Worm (Caenorhabditis elegans) whole organism, young adult: ENCODE measurements around the gene F36D3.1.
A peak's percentile ranks its signal among the peaks of the same experiment; 100 is the strongest.

Source experiments
- B0019.2 ChIP-seq: fragments of 200-800 bp; sonication (Bioruptor generic); conservative IDR thresholded peaks from 2 replicates; pipeline ENCODE4 v1.3.6; 2022; ENCODE audit warnings: missing genetic modification reagents, missing genetic modification characterization, missing compliant biosample characterization
- B0261.1 ChIP-seq: sonication (generic microtip); optimal IDR thresholded peaks from 2 replicates; lab custom pipeline; 2016; ENCODE audit warnings: mild to moderate bottlenecking, missing genetic modification characterization, moderate library complexity, missing compliant biosample characterization
- C17E4.6 ChIP-seq: fragments of 200-800 bp; sonication (Bioruptor generic); IDR thresholded peaks from 2 replicates; pipeline ENCODE4 v1.3.6; 2022; ENCODE audit warnings: missing genetic modification reagents, missing genetic modification characterization, missing compliant biosample characterization
- F22D6.2 ChIP-seq: sonication (generic microtip); optimal IDR thresholded peaks from 2 replicates; lab custom pipeline; 2016; ENCODE audit warnings: mild to moderate bottlenecking, missing genetic modification characterization, missing compliant biosample characterization
- F23B12.7 ChIP-seq: sonication (generic microtip); optimal IDR thresholded peaks from 2 replicates; lab custom pipeline; 2017; ENCODE audit warnings: missing genetic modification characterization, mild to moderate bottlenecking, missing compliant biosample characterization, antibody characterized with exemption, moderate library complexity; ENCODE audit not compliant: insufficient read depth
- F39B2.1 ChIP-seq: fragments of 200-800 bp; sonication (Bioruptor generic); IDR thresholded peaks from 2 replicates; pipeline ENCODE4 v1.3.6; 2022; ENCODE audit warnings: missing genetic modification reagents, missing genetic modification characterization, missing compliant biosample characterization
- T07F8.4 ChIP-seq: sonication (generic microtip); optimal IDR thresholded peaks from 2 replicates; lab custom pipeline; 2016; ENCODE audit warnings: mild to moderate bottlenecking, missing genetic modification characterization, moderate library complexity, missing compliant biosample characterization
- Y56A3A.18 ChIP-seq: fragments of 200-800 bp; sonication (Bioruptor generic); IDR thresholded peaks from 2 replicates; pipeline ENCODE4 v1.3.6; 2022; ENCODE audit warnings: missing genetic modification reagents, missing genetic modification characterization, missing compliant biosample characterization
- Y67H2A.10 ChIP-seq: fragments of 200-800 bp; sonication (Bioruptor generic); conservative IDR thresholded peaks from 2 replicates; pipeline ENCODE4 v1.3.6; 2022; ENCODE audit warnings: missing genetic modification reagents, missing genetic modification characterization, missing compliant biosample characterization
- ZK185.1 ChIP-seq: sonication (generic microtip); optimal IDR thresholded peaks from 2 replicates; lab custom pipeline; 2016; ENCODE audit warnings: mild to moderate bottlenecking, missing genetic modification characterization, missing compliant biosample characterization; ENCODE audit not compliant: poor library complexity, severe bottlenecking
- aptf-3 ChIP-seq: fragments of 200-800 bp; sonication (Bioruptor generic); IDR thresholded peaks from 2 replicates; pipeline ENCODE4 v1.3.6; 2022; ENCODE audit warnings: missing genetic modification characterization, missing compliant biosample characterization
- attf-5 ChIP-seq: fragments of 200-800 bp; sonication (Bioruptor generic); optimal IDR thresholded peaks from 2 replicates; lab custom pipeline; 2018; ENCODE audit warnings: mild to moderate bottlenecking, missing genetic modification characterization, missing compliant biosample characterization
- bed-2 ChIP-seq: fragments of 200-800 bp; sonication (Bioruptor generic); IDR thresholded peaks from 2 replicates; pipeline ENCODE4 v1.3.6; 2022; ENCODE audit warnings: missing genetic modification reagents, missing genetic modification characterization, missing compliant biosample characterization
- ceh-100 ChIP-seq: fragments of 200-800 bp; sonication (Bioruptor generic); IDR thresholded peaks from 2 replicates; pipeline ENCODE4 v1.3.6; 2022; ENCODE audit warnings: missing genetic modification reagents, missing genetic modification characterization, missing compliant biosample characterization
- ceh-27 ChIP-seq: fragments of 200-800 bp; sonication (Bioruptor generic); optimal IDR thresholded peaks from 2 replicates; lab custom pipeline; 2018; ENCODE audit warnings: mild to moderate bottlenecking, missing genetic modification characterization, moderate library complexity, missing compliant biosample characterization
- ceh-40 ChIP-seq: fragments of 200-800 bp; sonication (Bioruptor generic); IDR thresholded peaks from 2 replicates; pipeline ENCODE4 v1.3.6; 2022; ENCODE audit warnings: missing genetic modification characterization, missing compliant biosample characterization
- dox-1 ChIP-seq: fragments of 200-800 bp; sonication (Bioruptor generic); IDR thresholded peaks from 2 replicates; pipeline ENCODE4 v1.3.6; 2022; ENCODE audit warnings: missing genetic modification reagents, missing genetic modification characterization, missing compliant biosample characterization
- dpff-1 ChIP-seq: sonication (generic microtip); optimal IDR thresholded peaks from 2 replicates; lab custom pipeline; 2017; ENCODE audit warnings: mild to moderate bottlenecking, missing genetic modification characterization, missing compliant biosample characterization
- egrh-3 ChIP-seq: fragments of 200-800 bp; sonication (Bioruptor generic); IDR thresholded peaks from 2 replicates; pipeline ENCODE4 v1.3.6; 2022; ENCODE audit warnings: missing genetic modification reagents, missing genetic modification characterization, missing compliant biosample characterization
- gei-17 ChIP-seq: fragments of 200-800 bp; sonication (Bioruptor generic); optimal IDR thresholded peaks from 2 replicates; lab custom pipeline; 2018; ENCODE audit warnings: mild to moderate bottlenecking, missing genetic modification characterization, missing compliant biosample characterization
- hmg-20 ChIP-seq: fragments of 200-800 bp; sonication (Bioruptor generic); IDR thresholded peaks from 2 replicates; pipeline ENCODE4 v1.3.6; 2022; ENCODE audit warnings: missing genetic modification reagents, missing genetic modification characterization, missing compliant biosample characterization
- lag-1 ChIP-seq: fragments of 200-800 bp; sonication (Bioruptor generic); IDR thresholded peaks from 2 replicates; pipeline ENCODE4 v1.3.6; 2022; ENCODE audit warnings: missing genetic modification reagents, missing genetic modification characterization, missing compliant biosample characterization
- let-526 ChIP-seq: fragments of 200-800 bp; sonication (Bioruptor generic); IDR thresholded peaks from 2 replicates; pipeline ENCODE4 v1.3.6; 2022; ENCODE audit warnings: missing genetic modification reagents, missing genetic modification characterization, missing compliant biosample characterization
- lin-26 ChIP-seq: fragments of 200-800 bp; sonication (Bioruptor generic); IDR thresholded peaks from 2 replicates; pipeline ENCODE4 v1.3.6; 2022; ENCODE audit warnings: missing genetic modification reagents, missing genetic modification characterization, missing compliant biosample characterization
- lin-35 ChIP-seq, 3 experiments: fragments of 150-350 bp in 2 of 3; sonication (generic microtip) in 1 of 3; optimal IDR thresholded peaks; 2 replicates each; lab custom pipeline; 2014 to 2018; ENCODE audit warnings: missing biosample characterization in 3 of 3, missing genetic modification characterization in 3 of 3, missing genetic modification reagents in 3 of 3
- lin-54 ChIP-seq: fragments of 200-800 bp; sonication (Bioruptor generic); optimal IDR thresholded peaks from 2 replicates; lab custom pipeline; 2018; ENCODE audit warnings: mild to moderate bottlenecking, missing genetic modification characterization, missing compliant biosample characterization
- lir-1 ChIP-seq: fragments of 200-800 bp; sonication (Bioruptor generic); conservative IDR thresholded peaks from 2 replicates; pipeline ENCODE4 v1.3.6; 2022; ENCODE audit warnings: missing genetic modification reagents, missing genetic modification characterization, missing compliant biosample characterization
- madf-8 ChIP-seq: fragments of 200-800 bp; sonication (Bioruptor generic); conservative IDR thresholded peaks from 2 replicates; pipeline ENCODE4 v1.3.6; 2022; ENCODE audit warnings: missing genetic modification reagents, missing genetic modification characterization, missing compliant biosample characterization
- mcd-1 ChIP-seq: fragments of 200-800 bp; sonication (Bioruptor generic); IDR thresholded peaks from 2 replicates; pipeline ENCODE4 v1.3.6; 2022; ENCODE audit warnings: missing genetic modification reagents, missing genetic modification characterization, missing compliant biosample characterization
- nfya-1 ChIP-seq: sonication (generic microtip); optimal IDR thresholded peaks from 2 replicates; lab custom pipeline; 2017; ENCODE audit warnings: antibody characterized with exemption, missing compliant biosample characterization, missing genetic modification characterization, borderline replicate concordance; ENCODE audit not compliant: insufficient read depth
- nfya-2 ChIP-seq: fragments of 200-800 bp; sonication (Bioruptor generic); IDR thresholded peaks from 2 replicates; pipeline ENCODE4 v1.3.6; 2022; ENCODE audit warnings: missing genetic modification reagents, missing genetic modification characterization, missing compliant biosample characterization
- nhr-90 ChIP-seq: sonication (generic microtip); optimal IDR thresholded peaks from 2 replicates; lab custom pipeline; 2016; ENCODE audit warnings: missing genotype, mild to moderate bottlenecking, missing genetic modification characterization, missing compliant biosample characterization
- pbrm-1 ChIP-seq: fragments of 200-800 bp; sonication (Bioruptor generic); IDR thresholded peaks from 2 replicates; pipeline ENCODE4 v1.3.6; 2022; ENCODE audit warnings: missing genetic modification reagents, missing genetic modification characterization, missing compliant biosample characterization
- pha-4 ChIP-seq: fragments of 150-350 bp; sonication (generic microtip); optimal IDR thresholded peaks from 2 replicates; lab custom pipeline; 2014; ENCODE audit warnings: missing biosample characterization, missing genetic modification reagents, missing genetic modification characterization
- rcor-1 ChIP-seq: fragments of 200-800 bp; sonication (Bioruptor generic); IDR thresholded peaks from 2 replicates; pipeline ENCODE4 v1.3.6; 2022; ENCODE audit warnings: missing genetic modification reagents, missing genetic modification characterization, missing compliant biosample characterization
- rpc-1 ChIP-seq, 2 experiments: fragments of 150-350 bp in 1 of 2; sonication (generic microtip) in 1 of 2; optimal IDR thresholded peaks; 2 replicates each; lab custom pipeline; 2014 to 2018; ENCODE audit warnings: missing biosample characterization in 1 of 2, missing genetic modification characterization in 1 of 2, missing genetic modification reagents in 1 of 2, missing genotype in 1 of 2
- sdz-38 ChIP-seq: sonication (generic microtip); optimal IDR thresholded peaks from 2 replicates; lab custom pipeline; 2016; ENCODE audit warnings: missing genotype, missing genetic modification characterization, missing compliant biosample characterization
- snpc-1.3 ChIP-seq: sonication (generic microtip); optimal IDR thresholded peaks from 2 replicates; lab custom pipeline; 2017; ENCODE audit warnings: missing genetic modification characterization, mild to moderate bottlenecking, missing compliant biosample characterization, antibody characterized with exemption, moderate library complexity, missing genotype, missing genetic modification reagents; ENCODE audit not compliant: insufficient read depth
- snpc-4 ChIP-seq, 5 experiments: fragments of 150-350 bp in 1 of 5; sonication (generic microtip) in 4 of 5; optimal IDR thresholded peaks; 2 replicates each; lab custom pipeline; 2014 to 2018; ENCODE audit warnings: missing genetic modification characterization in 5 of 5, missing biosample characterization in 3 of 5, antibody characterized with exemption in 2 of 5, mild to moderate bottlenecking in 2 of 5, missing compliant biosample characterization in 2 of 5, missing genotype in 2 of 5, moderate library complexity in 2 of 5, missing genetic modification reagents in 1 of 5
- somi-1 ChIP-seq: fragments of 200-800 bp; sonication (Bioruptor generic); optimal IDR thresholded peaks from 2 replicates; lab custom pipeline; 2018; ENCODE audit warnings: mild to moderate bottlenecking, missing genetic modification characterization, missing compliant biosample characterization
- tbp1 ChIP-seq: fragments of 200-800 bp; sonication (Bioruptor generic); optimal IDR thresholded peaks from 2 replicates; lab custom pipeline; 2018; ENCODE audit warnings: mild to moderate bottlenecking, missing genetic modification characterization, missing compliant biosample characterization
- unc-130 ChIP-seq: sonication (generic microtip); optimal IDR thresholded peaks from 2 replicates; lab custom pipeline; 2016; ENCODE audit warnings: missing genetic modification reagents, missing genetic modification characterization, missing compliant biosample characterization
- zim-3 ChIP-seq: sonication (generic microtip); optimal IDR thresholded peaks from 2 replicates; lab custom pipeline; 2017; ENCODE audit warnings: mild to moderate bottlenecking, missing genetic modification characterization, moderate library complexity, missing compliant biosample characterization
- ztf-22 ChIP-seq: fragments of 200-800 bp; sonication (Bioruptor generic); optimal IDR thresholded peaks from 2 replicates; lab custom pipeline; 2018; ENCODE audit warnings: mild to moderate bottlenecking, missing genetic modification characterization, moderate library complexity, missing compliant biosample characterization
- ztf-28 ChIP-seq: fragments of 200-800 bp; sonication (Bioruptor generic); IDR thresholded peaks from 2 replicates; pipeline ENCODE4 v1.3.6; 2022; ENCODE audit warnings: missing genetic modification reagents, missing genetic modification characterization, missing compliant biosample characterization
- ztf-3 ChIP-seq: fragments of 200-800 bp; sonication (Bioruptor generic); optimal IDR thresholded peaks from 2 replicates; lab custom pipeline; 2018; ENCODE audit warnings: mild to moderate bottlenecking, missing genetic modification characterization, missing compliant biosample characterization

The F36D3.1 gene

DNA sequence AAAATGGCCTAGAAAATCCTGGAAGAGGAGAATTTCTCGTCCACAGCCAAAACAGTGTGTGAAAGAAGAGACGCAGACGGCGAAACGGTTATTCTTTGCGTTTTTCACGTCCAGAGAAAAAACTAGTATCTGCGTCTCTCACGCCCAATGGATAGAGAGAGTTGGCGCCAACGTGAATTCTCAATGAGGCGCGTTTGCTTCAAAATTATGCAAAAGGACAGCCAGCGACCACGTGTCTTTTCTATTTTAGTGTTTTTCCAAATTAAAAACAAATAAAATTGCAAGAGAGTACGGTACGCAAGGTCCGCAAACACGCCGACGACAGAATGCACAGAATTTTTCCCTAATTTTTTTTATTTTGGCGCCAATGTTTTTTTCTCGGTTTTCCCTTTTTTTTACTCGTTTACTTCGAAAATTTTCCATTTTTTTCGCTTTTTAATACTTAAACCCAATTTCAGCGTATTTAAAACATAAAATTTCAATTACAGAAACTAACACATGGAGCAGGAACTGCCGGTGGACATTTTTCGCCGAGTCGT is 38.8 kb downstream of the F36D3.1 start, which contains the start of gene Y32B12B.2 (continued):
- no peak for TF ChIP-seq sdz-38 (tag; lab: Kevin White, UChicago)
- TF ChIP-seq ceh-27 (GFP tag; lab: Kevin White, UChicago): peak; percentile 8
- no peak for TF ChIP-seq zim-3
- no peak for TF ChIP-seq dpff-1 (tag; lab: Kevin White, UChicago)
- peak; percentile 85 for TF ChIP-seq mcd-1
- peak; percentile 68; the same call in 1 of the 2 replicates for TF ChIP-seq pbrm-1 (GFP tag; lab: Robert Waterston, UW)
- no peak for TF ChIP-seq Y56A3A.18 (GFP tag; lab: Robert Waterston, UW)
- no peak for TF ChIP-seq F39B2.1 (GFP tag; lab: Robert Waterston, UW)
- TF ChIP-seq unc-130 (GFP tag; lab: Kevin White, UChicago): peak; percentile 26
- no peak for TF ChIP-seq gei-17 (GFP tag; lab: Kevin White, UChicago)
- TF ChIP-seq ztf-28: peak; percentile 41; the same call in 1 of the 2 replicates
- no peak for TF ChIP-seq Y67H2A.10 (GFP tag; lab: Robert Waterston, UW)
- TF ChIP-seq ceh-100 (GFP tag; lab: Robert Waterston, UW): peak; percentile 54; the same call in 1 of the 2 replicates
- no peak for TF ChIP-seq snpc-1.3 (tag; lab: Kevin White, UChicago)
- TF ChIP-seq attf-5: peak; percentile 50
- TF ChIP-seq ZK185.1 (tag; lab: Kevin White, UChicago): no peak
- TF ChIP-seq tbp1: peak; percentile 40
- TF ChIP-seq hmg-20 (GFP tag; lab: Robert Waterston, UW): no peak
- TF ChIP-seq B0019.2 (GFP tag; lab: Robert Waterston, UW): no peak; the same call in none of the 2 replicates
- TF ChIP-seq nfya-2: no peak
- no peak for TF ChIP-seq B0261.1 (tag; lab: Kevin White, UChicago)
- no peak for TF ChIP-seq T07F8.4 (tag; lab: Kevin White, UChicago)
- no peak for TF ChIP-seq nfya-1 (tag; lab: Kevin White, UChicago)
- no peak for TF ChIP-seq lin-35 (GFP tag; optimal IDR thresholded peaks at IDR 0.05; lab: Kevin White, UChicago)
- TF ChIP-seq F22D6.2 (tag; lab: Kevin White, UChicago): no peak
- no peak for TF ChIP-seq nhr-90 (tag; lab: Kevin White, UChicago)
- no peak; the same call in 1 of the 2 replicates for TF ChIP-seq bed-2 (GFP tag; lab: Robert Waterston, UW)
- no peak for TF ChIP-seq ztf-3 (GFP tag; lab: Kevin White, UChicago)
- TF ChIP-seq C17E4.6 (GFP tag; lab: Robert Waterston, UW): no peak
- no peak for TF ChIP-seq aptf-3 (GFP tag; lab: Robert Waterston, UW)
- no peak for TF ChIP-seq lag-1 (GFP tag; lab: Robert Waterston, UW)
- TF ChIP-seq rpc-1 (optimal IDR thresholded peaks at IDR 0.05; lab: Kevin White, UChicago): no peak
- TF ChIP-seq rpc-1 (tag; optimal IDR thresholded peaks at IDR 0.05; lab: Kevin White, UChicago): no peak
- TF ChIP-seq ztf-22 (GFP tag; lab: Kevin White, UChicago): no peak
- no peak for TF ChIP-seq let-526
- TF ChIP-seq somi-1: peak; percentile 22
- 0 out of 2 replicates have a peak, but pooled peaks have one; percentile 15 for TF ChIP-seq rcor-1 (GFP tag; lab: Robert Waterston, UW)
- peak; percentile 93 for TF ChIP-seq dox-1 (GFP tag; lab: Robert Waterston, UW)
- TF ChIP-seq madf-8 (GFP tag; lab: Robert Waterston, UW): peak; percentile 40
- peak; percentile 28; the same call in 1 of the 2 replicates for TF ChIP-seq lir-1 (GFP tag; lab: Robert Waterston, UW)
- TF ChIP-seq pha-4 (tag; lab: Kevin White, UChicago): no peak
- TF ChIP-seq F23B12.7 (tag; lab: Kevin White, UChicago): no peak
- TF ChIP-seq lin-26 (GFP tag; lab: Robert Waterston, UW): no peak
- TF ChIP-seq snpc-4 (GFP tag; optimal IDR thresholded peaks at IDR 0.05; lab: Kevin White, UChicago): no peak
- TF ChIP-seq snpc-4 (tag; optimal IDR thresholded peaks at IDR 0.05; lab: Kevin White, UChicago): peak in 2 of 4 experiments; percentile 52 to 73
- no peak for TF ChIP-seq egrh-3 (GFP tag; lab: Robert Waterston, UW)
- TF ChIP-seq lin-54 (GFP tag; lab: Kevin White, UChicago): peak; percentile 57
- TF ChIP-seq ceh-40: no peak
